Worm (Caenorhabditis elegans): ENCODE results near the gene C44C11.6.

ce11 chrII:12346289-12346989 lies 1.8 kb downstream of the C44C11.6 start:
- TF ChIP-seq lin-15B (tag; optimal IDR thresholded peaks at IDR 0.05) (no peak), ZK546.5 (tag; optimal IDR thresholded peaks at IDR 0.05) (no peak), snpc-4 (tag; optimal IDR thresholded peaks at IDR 0.05) (no peak), nfya-1 (tag; optimal IDR thresholded peaks at IDR 0.05; ENCODE audit: insufficient read depth) (no peak), ceh-82 (tag; optimal IDR thresholded peaks at IDR 0.05) (no peak), nhr-25 (tag; optimal IDR thresholded peaks at IDR 0.05) (no peak), egl-27 (tag; optimal IDR thresholded peaks at IDR 0.05) (no peak)
